Fruit fly (Drosophila melanogaster): ENCODE measurements around the gene Nubp2.

The Nubp2 gene

DNA sequence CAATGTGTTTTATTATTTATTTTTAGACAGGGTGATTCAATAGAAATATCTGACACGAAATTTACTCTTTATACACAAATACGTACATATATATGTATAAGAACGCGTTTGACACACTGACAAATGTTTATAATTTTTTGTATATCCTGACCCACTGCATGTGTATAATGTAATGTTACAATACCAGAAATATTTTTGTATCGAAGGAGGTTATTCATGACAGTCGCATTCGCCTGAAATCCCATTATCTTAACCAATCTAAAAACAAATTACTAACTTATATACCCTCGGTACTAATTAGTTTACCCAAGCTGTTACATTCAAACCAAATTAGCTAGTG lies 32.1 kb upstream of the Nubp2 start (continued):
- no peak for TF ChIP-seq vvl (GFP tag; IDR thresholded peaks at IDR 0.05)
- no peak for TF ChIP-seq bsh (GFP tag; optimal IDR thresholded peaks at IDR 0.05)
- TF ChIP-seq CG6854 (GFP tag; optimal IDR thresholded peaks at IDR 0.05) = no peak
- TF ChIP-seq CG17612 (GFP tag; IDR thresholded peaks at IDR 0.05) = no peak
- TF ChIP-seq CG18476 (GFP tag; optimal IDR thresholded peaks at IDR 0.05) = no peak
- peak; percentile 22 for TF ChIP-seq Camta (GFP tag; optimal IDR thresholded peaks at IDR 0.05)
- no peak for TF ChIP-seq CG10565 (GFP tag; optimal IDR thresholded peaks at IDR 0.05)
- no peak for TF ChIP-seq CG31388 (GFP tag; optimal IDR thresholded peaks at IDR 0.05)
- no peak for TF ChIP-seq fd3F (GFP tag; optimal IDR thresholded peaks at IDR 0.05)
- no peak for TF ChIP-seq gfzf (GFP tag; optimal IDR thresholded peaks at IDR 0.05)
- no peak for TF ChIP-seq CG7928 (GFP tag; optimal IDR thresholded peaks at IDR 0.05)
- TF ChIP-seq CG13624 (GFP tag; optimal IDR thresholded peaks at IDR 0.05) = no peak
- TF ChIP-seq phol (tag; optimal IDR thresholded peaks at IDR 0.05) = peak; percentile 21
- TF ChIP-seq toy (GFP tag; IDR thresholded peaks at IDR 0.05) = no peak
- TF ChIP-seq slp2 (GFP tag; optimal IDR thresholded peaks at IDR 0.05) = no peak
- TF ChIP-seq Poxn (GFP tag; IDR thresholded peaks at IDR 0.05) = no peak
- peak; percentile 16 for TF ChIP-seq CG17829 (tag; optimal IDR thresholded peaks at IDR 0.05)
- TF ChIP-seq pros (GFP tag; optimal IDR thresholded peaks at IDR 0.05) = no peak
- TF ChIP-seq run (tag; optimal IDR thresholded peaks at IDR 0.05) = no peak
- no peak for TF ChIP-seq Six4 (GFP tag; optimal IDR thresholded peaks at IDR 0.05)
- no peak for TF ChIP-seq Lpt (GFP tag; optimal IDR thresholded peaks at IDR 0.05)
- no peak for TF ChIP-seq CG8281 (tag; optimal IDR thresholded peaks at IDR 0.05)
- no peak for TF ChIP-seq C15 (GFP tag; IDR thresholded peaks at IDR 0.05)
- TF ChIP-seq tup (GFP tag; optimal IDR thresholded peaks at IDR 0.05) = no peak
- TF ChIP-seq CG10462 (GFP tag; optimal IDR thresholded peaks at IDR 0.05) = no peak
- TF ChIP-seq CG6683 (GFP tag; optimal IDR thresholded peaks at IDR 0.05) = no peak
- TF ChIP-seq BEAF-32 (GFP tag; optimal IDR thresholded peaks at IDR 0.05) = no peak
- no peak for TF ChIP-seq prd (optimal IDR thresholded peaks at IDR 0.05)
- no peak for TF ChIP-seq prd (GFP tag; IDR thresholded peaks at IDR 0.05)
- no peak for TF ChIP-seq ac (GFP tag; optimal IDR thresholded peaks at IDR 0.05)
- no peak for TF ChIP-seq Drgx (GFP tag; IDR thresholded peaks at IDR 0.05)
- TF ChIP-seq CG3065 (GFP tag; optimal IDR thresholded peaks at IDR 0.05) = no peak
- no peak for TF ChIP-seq CG31365 (tag; optimal IDR thresholded peaks at IDR 0.05)
- TF ChIP-seq Atf6 (GFP tag; IDR thresholded peaks at IDR 0.05) = no peak
- TF ChIP-seq CG10654 (GFP tag; optimal IDR thresholded peaks at IDR 0.05) = no peak
- no peak for TF ChIP-seq CG10979 (tag; optimal IDR thresholded peaks at IDR 0.05)
- no peak for TF ChIP-seq pum (GFP tag; optimal IDR thresholded peaks at IDR 0.05)
- no peak for TF ChIP-seq org-1 (GFP tag; optimal IDR thresholded peaks at IDR 0.05)
- no peak for TF ChIP-seq CG11398 (GFP tag; optimal IDR thresholded peaks at IDR 0.05)
- TF ChIP-seq B-H2 (GFP tag; optimal IDR thresholded peaks at IDR 0.05) = no peak
- no peak for TF ChIP-seq Nf-YA (GFP tag; IDR thresholded peaks at IDR 0.05)
- no peak for TF ChIP-seq Hr78 (GFP tag; optimal IDR thresholded peaks at IDR 0.05)
- TF ChIP-seq Nf-YB (GFP tag; optimal IDR thresholded peaks at IDR 0.05) = peak; percentile 4
- TF ChIP-seq CG14014 (GFP tag; IDR thresholded peaks at IDR 0.05) = no peak
- no peak for TF ChIP-seq yki (optimal IDR thresholded peaks at IDR 0.05)
- no peak for TF ChIP-seq CG11695 (GFP tag; IDR thresholded peaks at IDR 0.05)
- TF ChIP-seq CG15479 (GFP tag; optimal IDR thresholded peaks at IDR 0.05) = no peak
- no peak for TF ChIP-seq CG3726 (GFP tag; IDR thresholded peaks at IDR 0.05)
- no peak for TF ChIP-seq CG43689 (GFP tag; IDR thresholded peaks at IDR 0.05)
- no peak for TF ChIP-seq sug (tag; optimal IDR thresholded peaks at IDR 0.05)
- no peak for TF ChIP-seq seq (GFP tag; IDR thresholded peaks at IDR 0.05)
- no peak for TF ChIP-seq da (GFP tag; optimal IDR thresholded peaks at IDR 0.05)
- no peak for TF ChIP-seq CG30431 (GFP tag; optimal IDR thresholded peaks at IDR 0.05)
- no peak for TF ChIP-seq repo (GFP tag; optimal IDR thresholded peaks at IDR 0.05)

All from whole organism, embryonic.